Worm (Caenorhabditis elegans) whole organism, L1 larva: ENCODE measurements around the gene F38C2.4.

Experiments used
- ceh-82 ChIP-seq, 3 experiments: fragments of 150-350 bp in 1 of 3; sonication (generic microtip) in 2 of 3; optimal IDR thresholded peaks; 2 replicates each; lab custom pipeline; 2014 to 2017; ENCODE audit warnings: missing biosample characterization in 3 of 3, missing genetic modification characterization in 3 of 3
- egl-27 ChIP-seq, 2 experiments: fragments of 150-350 bp in 1 of 2; sonication (generic microtip); optimal IDR thresholded peaks; 3 replicates each; lab custom pipeline; 2017 to 2018; ENCODE audit warnings: missing biosample characterization in 2 of 2, missing genetic modification characterization in 2 of 2, missing genetic modification reagents in 2 of 2
- fkh-4 ChIP-seq: sonication (generic microtip); optimal IDR thresholded peaks from 2 replicates; lab custom pipeline; 2016; ENCODE audit warnings: missing compliant biosample characterization, missing genetic modification characterization, borderline replicate concordance
- tbx-2 ChIP-seq: sonication (generic microtip); optimal IDR thresholded peaks from 2 replicates; lab custom pipeline; 2016; ENCODE audit warnings: missing genetic modification characterization, missing compliant biosample characterization

ce11 chrIV:16238555-16238954, 32.5 kb upstream of the F38C2.4 start, which contains the start of gene srw-61:
- TF ChIP-seq egl-27 (tag; optimal IDR thresholded peaks at IDR 0.05; lab: Kevin White, UChicago) (no peak), fkh-4 (tag; lab: Kevin White, UChicago) (no peak), tbx-2 (tag; lab: Kevin White, UChicago) (no peak), ceh-82 (tag; optimal IDR thresholded peaks at IDR 0.05; lab: Kevin White, UChicago) (no peak)
